Worm (Caenorhabditis elegans): ENCODE results near the gene Y56A3A.41.
"Not testable (repeated sequence)": the region's sequence is repeated elsewhere in the genome, so short reads cannot be mapped to it uniquely, and the experiment has no call there.

- TF ChIP-seq snpc-4 (tag; optimal IDR thresholded peaks at IDR 0.05); ceh-43 (GFP tag; optimal IDR thresholded peaks at IDR 0.05); ztf-11 (tag; optimal IDR thresholded peaks at IDR 0.05); mep-1 (tag; optimal IDR thresholded peaks at IDR 0.05); nhr-237 (tag; optimal IDR thresholded peaks at IDR 0.05); lsy-2 (tag; optimal IDR thresholded peaks at IDR 0.05); blmp-1 (tag; optimal IDR thresholded peaks at IDR 0.05); lin-13 (tag; optimal IDR thresholded peaks at IDR 0.05); unc-62 (GFP tag; optimal IDR thresholded peaks at IDR 0.05); nhr-12 (tag; optimal IDR thresholded peaks at IDR 0.05); nhr-76 (tag; optimal IDR thresholded peaks at IDR 0.05): not testable (repeated sequence)
Observed at ce11 chrIII:11883694-11884093, 9.1 kb downstream of the Y56A3A.41 start, which contains the start of gene fbxb-22.
